Worm (Caenorhabditis elegans) whole organism, L4/young adult: ENCODE measurements around the gene F10E9.4.

Experiments used
- dao-5 ChIP-seq: sonication (generic microtip); optimal IDR thresholded peaks from 2 replicates; lab custom pipeline; 2016; ENCODE audit warnings: missing genotype, missing genetic modification characterization, moderate library complexity, missing compliant biosample characterization
- him-1 ChIP-seq: sonication (generic microtip); optimal IDR thresholded peaks from 2 replicates; lab custom pipeline; 2016; ENCODE audit warnings: missing genotype, missing genetic modification reagents, missing genetic modification characterization, missing compliant biosample characterization

- TF ChIP-seq dao-5 (tag; lab: Kevin White, UChicago) (no peak), him-1 (tag; lab: Kevin White, UChicago) (no peak)
Measured at ce11 chrIII:8262599-8262998, 45.7 kb upstream of the F10E9.4 start.
